Worm (Caenorhabditis elegans) whole organism, L2 larva: ENCODE data around the gene math-42.

ENCODE experiments used
- F13H6.1 ChIP-seq: sonication (generic microtip); optimal IDR thresholded peaks from 2 replicates; lab custom pipeline; 2016; ENCODE audit warnings: missing genetic modification characterization, missing compliant biosample characterization
- R02D3.7 ChIP-seq: fragments of 150-350 bp; optimal IDR thresholded peaks from 2 replicates; lab custom pipeline; 2014; ENCODE audit warnings: missing biosample characterization, missing genetic modification characterization
- mdl-1 ChIP-seq, 2 experiments: fragments of 150-350 bp in 1 of 2; sonication (generic microtip) in 1 of 2; optimal IDR thresholded peaks; 2 replicates each; lab custom pipeline; 2017; ENCODE audit warnings: missing biosample characterization in 2 of 2, missing genetic modification characterization in 2 of 2
- nhr-11 ChIP-seq: fragments of 150-350 bp; optimal IDR thresholded peaks from 2 replicates; lab custom pipeline; 2014; ENCODE audit warnings: missing biosample characterization, missing genetic modification characterization
- nhr-77 ChIP-seq: fragments of 150-350 bp; optimal IDR thresholded peaks from 2 replicates; lab custom pipeline; 2014; ENCODE audit warnings: missing biosample characterization, missing genetic modification characterization
- snpc-4 ChIP-seq: fragments of 150-350 bp; optimal IDR thresholded peaks from 2 replicates; lab custom pipeline; 2014; ENCODE audit warnings: missing biosample characterization, missing genetic modification characterization
- unc-39 ChIP-seq: fragments of 150-350 bp; optimal IDR thresholded peaks from 2 replicates; lab custom pipeline; 2014; ENCODE audit warnings: missing biosample characterization, missing genetic modification characterization

ce11 chrII:2071429-2071828 lies 28.3 kb upstream of the math-42 start, which contains the start of gene F07E5.7:
- TF ChIP-seq unc-39 (tag; lab: Kevin White, UChicago), result no peak
- TF ChIP-seq R02D3.7 (tag; lab: Kevin White, UChicago), result no peak
- no peak for TF ChIP-seq snpc-4 (tag; lab: Kevin White, UChicago)
- no peak for TF ChIP-seq nhr-77 (tag; lab: Kevin White, UChicago)
- TF ChIP-seq F13H6.1 (tag; lab: Kevin White, UChicago), result no peak
- no peak for TF ChIP-seq mdl-1 (tag; optimal IDR thresholded peaks at IDR 0.05; lab: Kevin White, UChicago)
- no peak for TF ChIP-seq nhr-11
